Worm (Caenorhabditis elegans): Measurements from ENCODE around the gene K01A2.5.
A peak's percentile ranks its signal among the peaks of the same experiment; 100 is the strongest.

Gene K01A2.5

DNA sequence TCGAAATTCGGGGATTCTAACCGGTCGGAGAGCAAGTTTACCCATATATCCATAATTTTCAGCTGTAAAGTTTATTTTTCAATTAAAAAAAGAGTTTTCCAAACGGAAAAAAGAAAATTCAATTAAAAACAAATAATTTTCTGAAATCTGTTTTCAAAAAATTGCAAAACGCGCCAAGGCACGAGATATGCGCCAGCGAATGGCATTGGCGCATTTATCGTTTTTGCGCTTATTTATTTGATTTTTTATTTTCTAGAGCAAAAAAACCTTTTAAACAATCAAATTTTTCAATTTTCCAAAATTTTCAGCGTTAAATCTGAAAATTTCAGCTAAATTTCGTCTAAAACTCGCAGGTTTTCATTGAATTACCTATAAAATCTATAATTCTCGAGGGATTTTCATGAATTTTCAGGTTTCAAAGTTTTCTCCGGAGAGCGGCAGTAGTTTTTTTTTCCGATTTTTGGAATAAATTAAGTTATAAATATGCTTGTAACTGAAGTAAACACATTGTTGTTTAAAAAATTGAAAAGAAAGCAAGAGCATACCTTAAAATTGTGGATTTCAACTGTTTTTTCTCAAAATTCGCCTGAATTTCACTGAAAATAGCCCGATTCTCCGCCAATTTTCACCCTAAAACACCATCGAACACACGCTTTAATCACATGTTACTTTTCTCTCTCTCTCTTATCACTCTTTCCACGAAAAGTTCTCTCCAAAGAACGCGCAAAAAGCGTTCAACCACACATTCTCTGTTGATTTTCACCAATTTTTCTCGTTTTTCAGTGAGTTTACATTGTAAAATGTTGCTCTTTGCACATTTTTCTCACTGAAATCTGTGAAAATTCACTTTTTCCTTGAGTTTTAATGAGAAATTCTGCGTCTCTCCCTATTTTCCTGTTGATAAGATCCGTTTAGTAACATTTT, 15.2 kb upstream of the K01A2.5 start, which contains the start of gene B0432.10:
TSS of gene B0432.10 (minus strand) at position 649 of the 924 bp plus-strand sequence.
- TF ChIP-seq nhr-237 (tag; optimal IDR thresholded peaks at IDR 0.05) (peak; percentile 53), lin-15B (tag; optimal IDR thresholded peaks at IDR 0.05) (peak; percentile 82), rnt-1 (tag; optimal IDR thresholded peaks at IDR 0.05) (peak; percentile 89), pax-3 (tag; optimal IDR thresholded peaks at IDR 0.05) (peak; percentile 63), snpc-4 (tag; optimal IDR thresholded peaks at IDR 0.05) (peak; percentile 84), ztf-11 (tag; optimal IDR thresholded peaks at IDR 0.05) (peak in 1 of 2 experiments; percentile 54), fkh-10 (GFP tag; optimal IDR thresholded peaks at IDR 0.05) (no peak), unc-86 (tag; optimal IDR thresholded peaks at IDR 0.05) (peak; percentile 78), ceh-82 (tag; optimal IDR thresholded peaks at IDR 0.05) (peak; percentile 92 to 93 (median 93)), sox-4 (tag; optimal IDR thresholded peaks at IDR 0.05) (peak; percentile 62), swsn-7 (tag; optimal IDR thresholded peaks at IDR 0.05) (peak; percentile 89), C04F5.9 (tag; optimal IDR thresholded peaks at IDR 0.05) (peak; percentile 65), nhr-71 (tag; optimal IDR thresholded peaks at IDR 0.05) (peak; percentile 91), F16B12.6 (tag; optimal IDR thresholded peaks at IDR 0.05) (peak; percentile 64), pag-3 (tag; optimal IDR thresholded peaks at IDR 0.05; ENCODE audit: borderline replicate concordance, insufficient read depth) (no peak), unc-130 (tag; optimal IDR thresholded peaks at IDR 0.05) (peak; percentile 95), lin-14 (GFP tag; optimal IDR thresholded peaks at IDR 0.05) (peak; percentile 89), irx-1 (tag; optimal IDR thresholded peaks at IDR 0.05) (peak; percentile 87), zip-4 (GFP tag; optimal IDR thresholded peaks at IDR 0.05) (peak; percentile 55), unc-62 (GFP tag; optimal IDR thresholded peaks at IDR 0.05) (no peak), ceh-8 (GFP tag; optimal IDR thresholded peaks at IDR 0.05) (peak; percentile 61), fkh-4 (tag; optimal IDR thresholded peaks at IDR 0.05; ENCODE audit: borderline replicate concordance) (no peak), ces-1 (GFP tag; optimal IDR thresholded peaks at IDR 0.05) (no peak), mdl-1 (tag; optimal IDR thresholded peaks at IDR 0.05) (peak in 1 of 2 experiments; percentile 72), nhr-28 (tag; optimal IDR thresholded peaks at IDR 0.05) (no peak), unc-98 (GFP tag; IDR thresholded peaks at IDR 0.05) (no peak), lin-13 (GFP tag; optimal IDR thresholded peaks at IDR 0.05) (peak; percentile 85), sptf-1 (tag; optimal IDR thresholded peaks at IDR 0.05) (no peak), pqm-1 (tag; optimal IDR thresholded peaks at IDR 0.05) (no peak), efl-3 (GFP tag; optimal IDR thresholded peaks at IDR 0.05) (no peak), nhr-90 (tag; optimal IDR thresholded peaks at IDR 0.05; ENCODE audit: poor library complexity) (peak; percentile 86), nhr-47 (tag; optimal IDR thresholded peaks at IDR 0.05) (peak; percentile 92), hlh-4 (tag; optimal IDR thresholded peaks at IDR 0.05) (no peak), nhr-19 (GFP tag; conservative IDR thresholded peaks at IDR 0.05) (peak; percentile 91), C34B4.2 (tag; optimal IDR thresholded peaks at IDR 0.05) (no peak), nhr-12 (tag; optimal IDR thresholded peaks at IDR 0.05) (no peak), lir-3 (tag; optimal IDR thresholded peaks at IDR 0.05; ENCODE audit: poor library complexity) (no peak), sup-37 (GFP tag; optimal IDR thresholded peaks at IDR 0.05) (peak; percentile 60), nhr-77 (tag; optimal IDR thresholded peaks at IDR 0.05) (peak; percentile 38), hlh-17 (GFP tag; optimal IDR thresholded peaks at IDR 0.05; ENCODE audit: borderline replicate concordance) (no peak), vab-15 (tag; optimal IDR thresholded peaks at IDR 0.05) (no peak), ceh-63 (GFP tag; optimal IDR thresholded peaks at IDR 0.05) (no peak), hpl-2 (GFP tag; optimal IDR thresholded peaks at IDR 0.05) (no peak), ztf-4 (tag; optimal IDR thresholded peaks at IDR 0.05) (peak; percentile 27), mab-9 (GFP tag; IDR thresholded peaks at IDR 0.05) (peak; percentile 82), xbp-1 (tag; optimal IDR thresholded peaks at IDR 0.05) (peak; percentile 88), nhr-84 (tag; optimal IDR thresholded peaks at IDR 0.05) (no peak), dsc-1 (tag; optimal IDR thresholded peaks at IDR 0.05) (peak; percentile 88), C16A3.4 (tag; optimal IDR thresholded peaks at IDR 0.05) (peak; percentile 85), skn-1 (tag; optimal IDR thresholded peaks at IDR 0.05) (peak; percentile 95)
